Worm (Caenorhabditis elegans) whole organism, L4 larva: ENCODE measurements around the gene rpl-2.

Experiments
- F49E8.2 ChIP-seq: sonication (generic microtip); optimal IDR thresholded peaks from 2 replicates; lab custom pipeline; 2016; ENCODE audit warnings: missing compliant biosample characterization, mild to moderate bottlenecking, missing genetic modification characterization, borderline replicate concordance
- Y105C5A.15 ChIP-seq: fragments of 200-800 bp; sonication (Bioruptor generic); IDR thresholded peaks from 2 replicates; pipeline ENCODE4 v1.3.6; 2022; ENCODE audit warnings: missing genetic modification characterization, missing compliant biosample characterization
- ama-1 ChIP-seq: fragments of 150-350 bp; optimal IDR thresholded peaks from 2 replicates; lab custom pipeline; 2014; ENCODE audit warnings: inconsistent platforms, mixed read lengths
- ces-1 ChIP-seq: fragments of 150-350 bp; sonication (generic microtip); optimal IDR thresholded peaks from 4 replicates; lab custom pipeline; 2014; ENCODE audit warnings: missing biosample characterization, missing genetic modification reagents, missing genetic modification characterization
- cey-2 ChIP-seq: sonication (generic microtip); optimal IDR thresholded peaks from 3 replicates; lab custom pipeline; 2017; ENCODE audit warnings: missing genetic modification characterization, mild to moderate bottlenecking, missing compliant biosample characterization, antibody characterized with exemption, borderline replicate concordance; ENCODE audit not compliant: insufficient read depth
- dpl-1 ChIP-seq: fragments of 150-350 bp; optimal IDR thresholded peaks from 2 replicates; lab custom pipeline; 2014; ENCODE audit warnings: missing biosample characterization, missing genetic modification reagents, missing genetic modification characterization
- dve-1 ChIP-seq: sonication (generic microtip); optimal IDR thresholded peaks from 2 replicates; lab custom pipeline; 2017; ENCODE audit warnings: antibody characterized with exemption, mild to moderate bottlenecking, missing genetic modification characterization, missing compliant biosample characterization; ENCODE audit not compliant: insufficient read depth
- egl-27 ChIP-seq: sonication (generic microtip); optimal IDR thresholded peaks from 3 replicates; lab custom pipeline; 2017; ENCODE audit warnings: missing biosample characterization, missing genetic modification reagents, missing genetic modification characterization
- lin-39 ChIP-seq: fragments of 150-350 bp; optimal IDR thresholded peaks from 2 replicates; lab custom pipeline; 2014; ENCODE audit warnings: missing biosample characterization, missing genetic modification reagents, missing genetic modification characterization
- nhr-11 ChIP-seq: fragments of 150-350 bp; optimal IDR thresholded peaks from 2 replicates; lab custom pipeline; 2014; ENCODE audit warnings: missing biosample characterization, missing genetic modification characterization
- nhr-111 ChIP-seq: fragments of 200-800 bp; sonication (Bioruptor generic); optimal IDR thresholded peaks from 2 replicates; lab custom pipeline; 2018; ENCODE audit warnings: mild to moderate bottlenecking, missing genetic modification characterization, missing compliant biosample characterization
- nhr-77 ChIP-seq: fragments of 150-350 bp; optimal IDR thresholded peaks from 2 replicates; lab custom pipeline; 2014; ENCODE audit warnings: missing biosample characterization, missing genetic modification characterization
- pqm-1 ChIP-seq: sonication (generic microtip); optimal IDR thresholded peaks from 2 replicates; lab custom pipeline; 2017; ENCODE audit warnings: missing biosample characterization, missing genetic modification characterization
- skn-1 ChIP-seq: fragments of 150-350 bp; optimal IDR thresholded peaks from 2 replicates; lab custom pipeline; 2014; ENCODE audit warnings: missing biosample characterization, missing genetic modification characterization

DNA sequence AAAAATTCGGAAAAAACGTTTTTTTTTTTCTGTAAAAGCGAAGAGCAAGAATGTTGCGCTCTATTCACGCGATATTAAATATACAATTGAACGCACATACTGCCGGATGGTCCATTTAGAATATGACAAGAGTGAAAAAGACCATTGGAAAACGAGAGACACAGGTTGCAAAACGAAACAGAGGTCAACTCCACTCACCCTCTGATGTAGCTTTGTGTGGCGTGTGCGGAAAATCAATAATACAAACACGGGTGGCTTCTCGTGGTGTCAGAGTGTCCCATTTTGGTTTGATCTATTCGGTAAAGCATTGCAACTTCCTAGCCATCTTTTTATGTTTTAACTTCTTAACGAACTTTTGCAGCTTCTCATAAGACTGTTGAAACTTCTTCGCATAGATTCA lies 14.7 kb upstream of the rpl-2 start:
- no peak for TF ChIP-seq ama-1 (lab: Kevin White, UChicago)
- TF ChIP-seq skn-1 (tag; lab: Kevin White, UChicago), result no peak
- TF ChIP-seq nhr-11 (tag; lab: Kevin White, UChicago), result no peak
- no peak for TF ChIP-seq egl-27
- TF ChIP-seq dve-1 (tag; lab: Kevin White, UChicago), result no peak
- no peak for TF ChIP-seq cey-2 (tag; lab: Kevin White, UChicago)
- TF ChIP-seq Y105C5A.15 (GFP tag; lab: Robert Waterston, UW), result no peak
- no peak for TF ChIP-seq pqm-1
- TF ChIP-seq dpl-1 (GFP tag; lab: Kevin White, UChicago), result no peak
- no peak for TF ChIP-seq ces-1 (GFP tag; lab: Kevin White, UChicago)
- no peak for TF ChIP-seq lin-39 (tag; lab: Kevin White, UChicago)
- TF ChIP-seq F49E8.2, result no peak
- TF ChIP-seq nhr-111 (GFP tag; lab: Kevin White, UChicago), result no peak
- TF ChIP-seq nhr-77 (tag; lab: Kevin White, UChicago), result no peak
